Fruit fly (Drosophila melanogaster): ENCODE results near the gene CG8852.
A peak's percentile ranks its signal among the peaks of the same experiment; 100 is the strongest.

CG8852 gene

dm6 chr2L:3575679-3576442 is 50.9 kb downstream of the CG8852 start, which contains the start of gene CG43815 (continued):
- no peak for TF ChIP-seq zen2 (GFP tag; IDR thresholded peaks at IDR 0.05; ENCODE audit: partially characterized antibody)
- TF ChIP-seq CG2678 (tag; optimal IDR thresholded peaks at IDR 0.05), result no peak
- TF ChIP-seq odd (GFP tag; optimal IDR thresholded peaks at IDR 0.05), result peak; percentile 3
- no peak for TF ChIP-seq CG13894 (tag; optimal IDR thresholded peaks at IDR 0.05)
- no peak for TF ChIP-seq Sin3A (optimal IDR thresholded peaks at IDR 0.05)
- TF ChIP-seq Hand (GFP tag; optimal IDR thresholded peaks at IDR 0.05), result no peak
- no peak for TF ChIP-seq Kr (GFP tag; optimal IDR thresholded peaks at IDR 0.05)
- TF ChIP-seq CG10267 (tag; optimal IDR thresholded peaks at IDR 0.05), result peak; percentile 17
- TF ChIP-seq CG14860 (GFP tag; IDR thresholded peaks at IDR 0.05; ENCODE audit: partially characterized antibody), result no peak
- no peak for TF ChIP-seq zf30C (GFP tag; optimal IDR thresholded peaks at IDR 0.05)
- TF ChIP-seq CG18262 (tag; optimal IDR thresholded peaks at IDR 0.05), result peak; percentile 32
- TF ChIP-seq E2f1 (GFP tag; IDR thresholded peaks at IDR 0.05), result no peak
- no peak for TF ChIP-seq lmd (GFP tag; IDR thresholded peaks at IDR 0.05)
- no peak for TF ChIP-seq Oaz (GFP tag; IDR thresholded peaks at IDR 0.05)
- no peak for TF ChIP-seq sisA (GFP tag; IDR thresholded peaks at IDR 0.05)
- TF ChIP-seq Doc2 (GFP tag; IDR thresholded peaks at IDR 0.05), result no peak
- no peak for TF ChIP-seq en (GFP tag; optimal IDR thresholded peaks at IDR 0.05)
- TF ChIP-seq CG30403 (GFP tag; optimal IDR thresholded peaks at IDR 0.05), result peak; percentile 22
- TF ChIP-seq Camta (GFP tag; optimal IDR thresholded peaks at IDR 0.05), result no peak
- TF ChIP-seq vvl (GFP tag; IDR thresholded peaks at IDR 0.05), result no peak
- no peak for TF ChIP-seq Jarid2 (GFP tag; optimal IDR thresholded peaks at IDR 0.05)
- TF ChIP-seq CG11247 (GFP tag; IDR thresholded peaks at IDR 0.05), result no peak
- peak; percentile 14 for TF ChIP-seq CG4424 (GFP tag; optimal IDR thresholded peaks at IDR 0.05)
- TF ChIP-seq CG34376 (GFP tag; optimal IDR thresholded peaks at IDR 0.05), result no peak
- TF ChIP-seq Rfx (GFP tag; IDR thresholded peaks at IDR 0.05), result no peak
- no peak for TF ChIP-seq grn (GFP tag; optimal IDR thresholded peaks at IDR 0.05)
- 0 out of 3 replicates have a peak, but pooled peaks have one; percentile 57 for TF ChIP-seq z (GFP tag; IDR thresholded peaks at IDR 0.05)
- no peak for TF ChIP-seq CG11456 (GFP tag; IDR thresholded peaks at IDR 0.05)
- no peak for TF ChIP-seq gcm (GFP tag; optimal IDR thresholded peaks at IDR 0.05)
- no peak for TF ChIP-seq CG8281 (tag; optimal IDR thresholded peaks at IDR 0.05)
- no peak for TF ChIP-seq CG31365 (tag; optimal IDR thresholded peaks at IDR 0.05)
- no peak for TF ChIP-seq toy (GFP tag; IDR thresholded peaks at IDR 0.05)
- no peak for TF ChIP-seq CG18764 (GFP tag; optimal IDR thresholded peaks at IDR 0.05)
- no peak for TF ChIP-seq tap (tag; optimal IDR thresholded peaks at IDR 0.05)
- no peak for TF ChIP-seq CG31224 (GFP tag; IDR thresholded peaks at IDR 0.05)
- TF ChIP-seq CG11696 (GFP tag; IDR thresholded peaks at IDR 0.05), result no peak
- TF ChIP-seq Ada2b (GFP tag; IDR thresholded peaks at IDR 0.05), result no peak
- TF ChIP-seq CG30020 (tag; optimal IDR thresholded peaks at IDR 0.05), result no peak
- no peak for TF ChIP-seq gfzf (GFP tag; optimal IDR thresholded peaks at IDR 0.05)
- no peak for TF ChIP-seq slbo (GFP tag; IDR thresholded peaks at IDR 0.05)
- TF ChIP-seq Asciz (GFP tag; optimal IDR thresholded peaks at IDR 0.05), result no peak
- no peak for TF ChIP-seq gce (GFP tag; IDR thresholded peaks at IDR 0.05)
- TF ChIP-seq repo (GFP tag; optimal IDR thresholded peaks at IDR 0.05), result no peak
- TF ChIP-seq CG10274 (GFP tag; optimal IDR thresholded peaks at IDR 0.05), result no peak
- TF ChIP-seq CG6791 (GFP tag; IDR thresholded peaks at IDR 0.05; ENCODE audit: partially characterized antibody), result no peak
- no peak for TF ChIP-seq tin (GFP tag; optimal IDR thresholded peaks at IDR 0.05)
- no peak for TF ChIP-seq otp (GFP tag; IDR thresholded peaks at IDR 0.05)
- TF ChIP-seq slp2 (GFP tag; optimal IDR thresholded peaks at IDR 0.05), result no peak
- 0 out of 2 replicates have a peak, but pooled peaks have one; percentile 14 for TF ChIP-seq Ptx1 (GFP tag; IDR thresholded peaks at IDR 0.05)
- TF ChIP-seq eve (GFP tag; optimal IDR thresholded peaks at IDR 0.05), result no peak
- TF ChIP-seq Blimp-1 (GFP tag; optimal IDR thresholded peaks at IDR 0.05), result peak; percentile 9

Data from whole organism, embryonic.